Fruit fly (Drosophila melanogaster) whole organism, embryonic: ENCODE data around the gene bun.
A peak's percentile ranks its signal among the peaks of the same experiment; 100 is the strongest.

Experiments
- Doc3 ChIP-seq: fragments of 200-800 bp; sonication (Bioruptor generic); IDR thresholded peaks from 3 replicates; pipeline ENCODE4 v1.3.6; 2022; ENCODE audit warnings: missing biosample characterization, missing genetic modification characterization; ENCODE audit not compliant: partially characterized antibody
- bbx ChIP-seq: fragments of 200-800 bp; sonication (Bioruptor generic); IDR thresholded peaks from 2 replicates; pipeline ENCODE4 v1.3.6; 2022; ENCODE audit warnings: missing biosample characterization, missing genetic modification characterization; ENCODE audit not compliant: partially characterized antibody
- exex ChIP-seq: fragments of 200-800 bp; sonication (Bioruptor generic); optimal IDR thresholded peaks from 4 replicates; lab custom pipeline; 2018; ENCODE audit warnings: missing biosample characterization, mild to moderate bottlenecking, missing genetic modification characterization, moderate library complexity
- usp ChIP-seq: fragments of >200 bp; optimal IDR thresholded peaks from 2 replicates; lab custom pipeline; 2017; ENCODE audit warnings: missing biosample characterization, missing genetic modification characterization

- TF ChIP-seq Doc3 (GFP tag; lab: Robert Waterston, UW) (no peak), exex (tag; lab: Kevin White, UChicago) (peak; percentile 1), bbx (no peak), usp (GFP tag; lab: Kevin White, UChicago) (no peak)
Measured at dm6 chr2L:12521527-12522292, 24.7 kb downstream of the bun start.
